Worm (Caenorhabditis elegans): ENCODE data around the gene K06H7.8.

DNA sequence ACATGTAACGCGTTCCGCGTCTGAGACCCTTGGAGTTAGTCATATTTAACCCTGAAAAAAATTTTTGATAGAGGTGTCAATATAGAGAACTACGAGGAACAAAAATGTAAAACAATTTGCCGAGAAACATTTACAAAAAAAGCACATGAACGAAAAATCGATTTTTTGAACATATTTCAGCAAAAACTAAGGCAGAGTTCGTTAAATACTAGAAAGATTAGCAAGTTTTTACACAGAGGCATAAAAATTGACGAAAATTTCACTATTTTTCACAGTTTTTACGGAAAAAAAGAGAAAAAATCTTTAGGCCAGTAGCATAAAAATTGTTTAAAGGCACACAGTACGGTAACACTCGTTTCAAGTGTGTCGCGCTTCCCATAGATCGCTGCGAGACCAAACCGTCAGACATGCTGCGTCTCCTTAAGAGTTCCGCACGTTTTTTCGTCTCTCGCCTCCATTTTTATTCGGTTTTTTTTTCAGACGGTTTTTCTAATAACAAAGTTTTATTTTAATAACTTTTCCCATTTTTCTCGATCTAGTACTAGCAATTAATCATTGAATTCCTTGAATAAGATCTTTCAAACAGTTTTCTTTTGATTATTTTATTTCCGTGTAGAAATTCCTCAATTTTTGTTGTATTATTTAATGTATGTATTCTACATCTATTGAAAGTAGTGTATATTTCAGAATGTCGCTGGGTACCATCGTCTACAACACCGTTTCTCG, 32.3 kb upstream of the K06H7.8 start, which contains the start of the genes rpl-21 and C14B9.10:
- no peak for TF ChIP-seq ama-1 (optimal IDR thresholded peaks at IDR 0.05)
- TF ChIP-seq hnd-1 (tag; optimal IDR thresholded peaks at IDR 0.05): no peak
- no peak for TF ChIP-seq ceh-13 (GFP tag; optimal IDR thresholded peaks at IDR 0.05)
- no peak for TF ChIP-seq B0310.2 (tag; optimal IDR thresholded peaks at IDR 0.05)
